Fruit fly (Drosophila melanogaster): ENCODE data around the gene PIG-P.

The PIG-P gene

dm6 chr3R:26031968-26032610, 25.9 kb downstream of the PIG-P start (continued):
- no peak for TF ChIP-seq ttk (GFP tag; IDR thresholded peaks at IDR 0.05)

dm6 chr3R:26030562-26030961, 27.5 kb downstream of the PIG-P start:
- TF ChIP-seq cg (GFP tag; optimal IDR thresholded peaks at IDR 0.05): peak; percentile 78
- 0 out of 3 replicates have a peak, but pooled peaks have one; percentile 33 for TF ChIP-seq sr (GFP tag; IDR thresholded peaks at IDR 0.05)
- peak; percentile 80 for TF ChIP-seq HLHmδ (GFP tag; optimal IDR thresholded peaks at IDR 0.05)
- peak; percentile 11; the same call in 1 of the 2 replicates for TF ChIP-seq Xrp1 (GFP tag; IDR thresholded peaks at IDR 0.05)
- TF ChIP-seq CG10209 (GFP tag; optimal IDR thresholded peaks at IDR 0.05): peak; percentile 89
- TF ChIP-seq abd-A (tag; optimal IDR thresholded peaks at IDR 0.05): peak; percentile 52
- TF ChIP-seq cad (GFP tag; optimal IDR thresholded peaks at IDR 0.05): peak; percentile 47
- no peak for TF ChIP-seq lbe (GFP tag; optimal IDR thresholded peaks at IDR 0.05)
- TF ChIP-seq CG4360 (GFP tag; IDR thresholded peaks at IDR 0.05): 0 out of 2 replicates have a peak, but pooled peaks have one; percentile 46
- peak; percentile 47 for TF ChIP-seq grn (GFP tag; optimal IDR thresholded peaks at IDR 0.05)
- TF ChIP-seq fru (optimal IDR thresholded peaks at IDR 0.05): peak; percentile 63
- TF ChIP-seq gcm (GFP tag; optimal IDR thresholded peaks at IDR 0.05): peak; percentile 21
- TF ChIP-seq twi (tag; optimal IDR thresholded peaks at IDR 0.05): peak; percentile 79
- peak; percentile 75 for TF ChIP-seq pros (GFP tag; optimal IDR thresholded peaks at IDR 0.05)
- TF ChIP-seq tll (GFP tag; optimal IDR thresholded peaks at IDR 0.05): peak in 1 of 2 experiments; percentile 91
- TF ChIP-seq kah (GFP tag; optimal IDR thresholded peaks at IDR 0.05): peak; percentile 64
- peak; percentile 84 for TF ChIP-seq kni (GFP tag; optimal IDR thresholded peaks at IDR 0.05)
- peak; percentile 10 for TF ChIP-seq CG17912 (GFP tag; optimal IDR thresholded peaks at IDR 0.05)
- peak; percentile 64 for TF ChIP-seq odd (GFP tag; optimal IDR thresholded peaks at IDR 0.05)
- peak in 1 of 2 experiments; percentile 100 for TF ChIP-seq sc (optimal IDR thresholded peaks at IDR 0.05)
- no peak for TF ChIP-seq sc (GFP tag; optimal IDR thresholded peaks at IDR 0.05)
- TF ChIP-seq CG8281 (tag; optimal IDR thresholded peaks at IDR 0.05): peak; percentile 100
- peak; percentile 68 for TF ChIP-seq oc (tag; optimal IDR thresholded peaks at IDR 0.05)
- peak; percentile 44; the same call in 1 of the 2 replicates for TF ChIP-seq chm (GFP tag; IDR thresholded peaks at IDR 0.05)
- peak; percentile 66 for TF ChIP-seq hth (optimal IDR thresholded peaks at IDR 0.05)
- peak; percentile 100 for TF ChIP-seq lov (optimal IDR thresholded peaks at IDR 0.05)
- no peak for TF ChIP-seq lov (GFP tag; IDR thresholded peaks at IDR 0.05)
- no peak for TF ChIP-seq hkb (optimal IDR thresholded peaks at IDR 0.05)
- no peak for TF ChIP-seq hkb (GFP tag; IDR thresholded peaks at IDR 0.05)
- no peak for TF ChIP-seq crc (GFP tag; optimal IDR thresholded peaks at IDR 0.05)
- peak; percentile 54 for TF ChIP-seq Kr (GFP tag; optimal IDR thresholded peaks at IDR 0.05)
- no peak for TF ChIP-seq CG17568 (GFP tag; optimal IDR thresholded peaks at IDR 0.05)
- TF ChIP-seq CG15479 (GFP tag; optimal IDR thresholded peaks at IDR 0.05): peak; percentile 93
- no peak for TF ChIP-seq wdn (GFP tag; IDR thresholded peaks at IDR 0.05)
- no peak for TF ChIP-seq toy (GFP tag; IDR thresholded peaks at IDR 0.05)
- TF ChIP-seq CG2199 (GFP tag; IDR thresholded peaks at IDR 0.05): peak; percentile 57; the same call in 1 of the 3 replicates
- TF ChIP-seq ac (GFP tag; optimal IDR thresholded peaks at IDR 0.05): peak; percentile 90
- TF ChIP-seq da (GFP tag; optimal IDR thresholded peaks at IDR 0.05): peak; percentile 45
- TF ChIP-seq ATbp (GFP tag; optimal IDR thresholded peaks at IDR 0.05): no peak
- no peak for TF ChIP-seq CHES-1-like (GFP tag; optimal IDR thresholded peaks at IDR 0.05)
- TF ChIP-seq zen (tag; optimal IDR thresholded peaks at IDR 0.05): peak; percentile 97
- TF ChIP-seq Deaf1 (tag; optimal IDR thresholded peaks at IDR 0.05): peak; percentile 37
- peak; percentile 71 for TF ChIP-seq CG15269 (tag; optimal IDR thresholded peaks at IDR 0.05)
- TF ChIP-seq Stat92E (GFP tag; optimal IDR thresholded peaks at IDR 0.05): peak in 1 of 3 experiments; percentile 6

All from whole organism, embryonic.